Worm (Caenorhabditis elegans) whole organism, L4 larva: ENCODE measurements around the gene F53B3.5.

Experiments
- D1046.2 ChIP-seq: fragments of 200-800 bp; sonication (Bioruptor generic); IDR thresholded peaks from 2 replicates; pipeline ENCODE4 v1.3.6; 2022; ENCODE audit warnings: missing genetic modification characterization, missing compliant biosample characterization
- Y105C5A.15 ChIP-seq: fragments of 200-800 bp; sonication (Bioruptor generic); IDR thresholded peaks from 2 replicates; pipeline ENCODE4 v1.3.6; 2022; ENCODE audit warnings: missing genetic modification characterization, missing compliant biosample characterization
- Y48G9A.11 ChIP-seq: fragments of 200-800 bp; sonication (Bioruptor generic); IDR thresholded peaks from 2 replicates; pipeline ENCODE4 v1.3.6; 2022; ENCODE audit warnings: missing genetic modification reagents, missing genetic modification characterization, missing compliant biosample characterization
- Y5F2A.4 ChIP-seq: fragments of 200-800 bp; sonication (Bioruptor generic); optimal IDR thresholded peaks from 2 replicates; lab custom pipeline; 2018; ENCODE audit warnings: mild to moderate bottlenecking, missing genetic modification characterization, missing compliant biosample characterization
- ZK337.2 ChIP-seq: fragments of 200-800 bp; sonication (Bioruptor generic); IDR thresholded peaks from 2 replicates; pipeline ENCODE4 v1.3.6; 2022; ENCODE audit warnings: missing genetic modification reagents, missing genetic modification characterization, missing compliant biosample characterization
- aha-1 ChIP-seq: fragments of 150-350 bp; peaks from one replicate; lab custom pipeline; 2014; ENCODE audit warnings: missing biosample characterization, missing genetic modification characterization
- attf-4 ChIP-seq: sonication (generic microtip); optimal IDR thresholded peaks from 3 replicates; lab custom pipeline; 2017; ENCODE audit warnings: missing biosample characterization, missing genetic modification characterization
- ceh-20 ChIP-seq: fragments of 200-800 bp; sonication (Bioruptor generic); IDR thresholded peaks from 2 replicates; pipeline ENCODE4 v1.3.6; 2022; ENCODE audit warnings: missing genetic modification reagents, missing genetic modification characterization, missing compliant biosample characterization
- ceh-62 ChIP-seq: sonication (generic microtip); optimal IDR thresholded peaks from 2 replicates; lab custom pipeline; 2017; ENCODE audit warnings: missing biosample characterization, missing genetic modification characterization
- ctbp-1 ChIP-seq: fragments of 200-800 bp; sonication (Bioruptor generic); IDR thresholded peaks from 2 replicates; pipeline ENCODE4 v1.3.6; 2022; ENCODE audit warnings: missing genetic modification reagents, missing genetic modification characterization, missing compliant biosample characterization
- daf-12 ChIP-seq: fragments of 150-350 bp; optimal IDR thresholded peaks from 2 replicates; lab custom pipeline; 2014; ENCODE audit warnings: missing biosample characterization, missing genetic modification reagents, missing genetic modification characterization
- dmd-6 ChIP-seq: fragments of 200-800 bp; sonication (Bioruptor generic); IDR thresholded peaks from 2 replicates; pipeline ENCODE4 v1.3.6; 2022; ENCODE audit warnings: missing genetic modification reagents, missing genetic modification characterization, missing compliant biosample characterization
- dmd-9 ChIP-seq: fragments of 200-800 bp; sonication (Bioruptor generic); IDR thresholded peaks from 2 replicates; pipeline ENCODE4 v1.3.6; 2022; ENCODE audit warnings: missing genetic modification reagents, missing genetic modification characterization, missing compliant biosample characterization
- egl-43 ChIP-seq: fragments of 200-800 bp; sonication (Bioruptor generic); IDR thresholded peaks from 2 replicates; pipeline ENCODE4 v1.3.6; 2022; ENCODE audit warnings: missing genetic modification reagents, missing genetic modification characterization, missing compliant biosample characterization
- hmg-1.1 ChIP-seq: fragments of 200-800 bp; sonication (Bioruptor generic); IDR thresholded peaks from 2 replicates; pipeline ENCODE4 v1.3.6; 2022; ENCODE audit warnings: missing genetic modification reagents, missing genetic modification characterization, missing compliant biosample characterization
- madf-5 ChIP-seq, 2 experiments: fragments of 200-800 bp; sonication (Bioruptor generic); IDR thresholded peaks; 2 replicates each; pipeline ENCODE4 v1.3.6; 2022; ENCODE audit warnings: missing compliant biosample characterization in 2 of 2, missing genetic modification characterization in 2 of 2
- mep-1 ChIP-seq: fragments of 150-350 bp; sonication (generic microtip); optimal IDR thresholded peaks from 3 replicates; lab custom pipeline; 2014; ENCODE audit warnings: missing biosample characterization, missing genetic modification characterization
- mes-2 ChIP-seq: sonication (generic microtip); optimal IDR thresholded peaks from 2 replicates; lab custom pipeline; 2016; ENCODE audit warnings: missing genotype, mild to moderate bottlenecking, missing genetic modification characterization, missing compliant biosample characterization; ENCODE audit not compliant: poor library complexity, severe bottlenecking
- mxl-3 ChIP-seq: fragments of 200-800 bp; sonication (Bioruptor generic); optimal IDR thresholded peaks from 2 replicates; lab custom pipeline; 2018; ENCODE audit warnings: mild to moderate bottlenecking, missing genetic modification characterization, missing compliant biosample characterization
- nhr-111 ChIP-seq: fragments of 200-800 bp; sonication (Bioruptor generic); optimal IDR thresholded peaks from 2 replicates; lab custom pipeline; 2018; ENCODE audit warnings: mild to moderate bottlenecking, missing genetic modification characterization, missing compliant biosample characterization
- nhr-25 ChIP-seq: sonication (generic microtip); optimal IDR thresholded peaks from 2 replicates; lab custom pipeline; 2017; ENCODE audit warnings: missing genetic modification characterization, mild to moderate bottlenecking, missing compliant biosample characterization, antibody characterized with exemption, moderate library complexity, borderline replicate concordance; ENCODE audit not compliant: insufficient read depth
- nhr-41 ChIP-seq: fragments of 200-800 bp; sonication (Bioruptor generic); IDR thresholded peaks from 2 replicates; pipeline ENCODE4 v1.3.6; 2022; ENCODE audit warnings: missing genetic modification reagents, missing genetic modification characterization, missing compliant biosample characterization
- nhr-76 ChIP-seq: fragments of 150-350 bp; optimal IDR thresholded peaks from 2 replicates; lab custom pipeline; 2014; ENCODE audit warnings: missing biosample characterization, missing genetic modification characterization
- pha-4 ChIP-seq, 2 experiments: fragments of 150-350 bp in 1 of 2; fragments of 200-800 bp in 1 of 2; sonication (Bioruptor generic) in 1 of 2; IDR thresholded peaks in 1 of 2; optimal IDR thresholded peaks in 1 of 2; 2 replicates each; pipeline versions ENCODE4 v1.3.6 to Lab custom; 2014 to 2022; ENCODE audit warnings: missing genetic modification characterization in 2 of 2, missing genetic modification reagents in 2 of 2, missing biosample characterization in 1 of 2, missing compliant biosample characterization in 1 of 2
- php-3 ChIP-seq: fragments of 200-800 bp; sonication (Bioruptor generic); IDR thresholded peaks from 2 replicates; pipeline ENCODE4 v1.3.6; 2022; ENCODE audit warnings: missing genetic modification reagents, missing genetic modification characterization, missing compliant biosample characterization
- rbr-2 ChIP-seq: sonication (generic microtip); optimal IDR thresholded peaks from 2 replicates; lab custom pipeline; 2016; ENCODE audit warnings: missing genotype, missing genetic modification characterization, missing compliant biosample characterization
- set-16 ChIP-seq: fragments of 200-800 bp; sonication (Bioruptor generic); IDR thresholded peaks from 2 replicates; pipeline ENCODE4 v1.3.6; 2022; ENCODE audit warnings: missing genetic modification reagents, missing genetic modification characterization, missing compliant biosample characterization
- snpc-4 ChIP-seq: fragments of 150-350 bp; optimal IDR thresholded peaks from 2 replicates; lab custom pipeline; 2014; ENCODE audit warnings: missing biosample characterization, missing genetic modification characterization
- unc-39 ChIP-seq: sonication (generic microtip); optimal IDR thresholded peaks from 2 replicates; lab custom pipeline; 2017; ENCODE audit warnings: missing biosample characterization, missing genetic modification characterization
- unc-62 ChIP-seq, 3 experiments: fragments of 150-350 bp in 1 of 3; sonication (generic microtip); optimal IDR thresholded peaks in 2 of 3; peaks in 1 of 3; 1 replicate in 1 of 3; 2 replicates in 2 of 3; lab custom pipeline; 2014 to 2017; ENCODE audit warnings: missing biosample characterization in 3 of 3, missing genetic modification characterization in 3 of 3, missing genetic modification reagents in 3 of 3, missing genotype in 1 of 3
- zfp-3 ChIP-seq: fragments of 200-800 bp; sonication (Bioruptor generic); conservative IDR thresholded peaks from 2 replicates; pipeline ENCODE4 v1.3.6; 2022; ENCODE audit warnings: missing genetic modification reagents, missing genetic modification characterization, missing compliant biosample characterization

Gene F53B3.5

DNA sequence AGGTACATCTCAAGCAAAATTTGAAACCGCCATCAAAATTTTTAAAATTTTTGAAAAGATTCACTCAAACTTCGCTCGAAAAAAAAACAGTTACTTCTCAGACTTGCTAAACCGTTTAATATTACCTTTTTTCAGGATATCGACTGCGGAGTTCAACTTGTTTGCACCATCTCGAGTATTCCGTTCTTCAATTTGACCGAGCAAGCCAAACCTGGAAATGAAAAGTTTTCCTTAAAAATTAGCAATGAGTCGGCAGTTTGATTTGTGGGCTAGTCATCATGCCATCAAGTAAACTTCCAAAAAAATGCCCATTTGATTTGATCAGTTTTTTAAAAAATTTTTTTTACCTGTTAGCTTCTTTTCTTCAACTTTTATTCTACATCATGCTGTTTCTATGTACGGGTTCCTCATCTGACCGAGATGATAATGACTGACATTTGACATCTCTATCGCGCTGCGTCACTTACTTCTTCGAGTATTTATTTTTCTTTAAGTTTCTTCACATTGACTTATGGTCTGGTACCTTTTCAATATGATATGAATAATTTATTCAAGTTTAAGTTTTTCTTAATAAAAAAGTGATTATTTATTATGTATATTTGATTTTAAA lies 10.8 kb upstream of the F53B3.5 start (continued):
- TF ChIP-seq pha-4 (GFP tag; IDR thresholded peaks at IDR 0.05; lab: Robert Waterston, UW) (no peak), pha-4 (tag; optimal IDR thresholded peaks at IDR 0.05; lab: Kevin White, UChicago) (no peak), Y48G9A.11 (GFP tag; lab: Robert Waterston, UW) (0 out of 2 replicates have a peak, but pooled peaks have one; percentile 16), aha-1 (tag; lab: Kevin White, UChicago) (peak; percentile 65), nhr-76 (tag; lab: Kevin White, UChicago) (no peak), rbr-2 (no peak), zfp-3 (peak; percentile 80), mes-2 (tag; lab: Kevin White, UChicago) (no peak), nhr-25 (tag; lab: Kevin White, UChicago) (no peak), mxl-3 (GFP tag; lab: Kevin White, UChicago) (no peak), ceh-20 (GFP tag; lab: Robert Waterston, UW) (0 out of 2 replicates have a peak, but pooled peaks have one; percentile 48), unc-39 (tag; lab: Kevin White, UChicago) (no peak), dmd-6 (GFP tag; lab: Robert Waterston, UW) (peak; percentile 11; the same call in 1 of the 2 replicates), nhr-111 (GFP tag; lab: Kevin White, UChicago) (no peak), snpc-4 (tag; lab: Kevin White, UChicago) (no peak), ceh-62 (tag; lab: Kevin White, UChicago) (no peak), Y5F2A.4 (no peak)

DNA sequence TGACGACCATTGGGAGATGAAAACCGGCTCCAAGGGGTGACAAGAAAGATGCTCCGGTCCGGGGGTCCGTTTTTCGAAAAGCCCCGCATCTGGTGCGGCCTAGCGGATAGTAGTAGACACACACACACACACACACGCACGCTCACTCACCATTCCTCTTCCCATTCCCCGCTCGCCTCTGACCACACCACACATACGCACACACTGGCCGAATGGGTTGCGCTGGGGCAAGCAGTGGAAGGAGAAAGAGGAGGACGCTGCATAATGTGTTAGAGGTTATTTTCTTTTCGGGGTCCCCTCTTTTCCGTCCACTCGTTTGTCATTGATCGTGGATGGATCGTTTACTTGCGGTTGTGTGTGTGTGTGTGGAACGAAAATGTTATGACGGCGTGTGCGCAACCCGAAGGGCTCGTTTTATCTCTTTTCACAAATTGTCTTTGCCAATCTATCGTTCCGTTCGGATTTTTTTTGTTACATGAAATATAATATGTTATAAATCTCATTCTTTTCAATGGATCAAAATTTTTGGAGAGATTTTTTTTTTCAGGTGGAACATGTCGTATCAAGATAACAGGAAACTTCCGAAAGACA lies 6.0 kb upstream of the F53B3.5 start, which contains the start of gene vang-1:
vang-1 (plus strand) TSS at position 541 of the 591 bp plus-strand sequence.
- no peak for TF ChIP-seq daf-12 (tag; lab: Kevin White, UChicago)
- peak; percentile 58 for TF ChIP-seq mep-1
- peak; percentile 98 for TF ChIP-seq aha-1 (tag; lab: Kevin White, UChicago)
- peak; percentile 74; the same call in 1 of the 2 replicates for TF ChIP-seq D1046.2 (GFP tag; lab: Robert Waterston, UW)
- TF ChIP-seq set-16 (GFP tag; lab: Robert Waterston, UW): peak; percentile 43
- peak; percentile 37 for TF ChIP-seq rbr-2
- TF ChIP-seq zfp-3: no peak
- peak; percentile 66; the same call in 1 of the 2 replicates for TF ChIP-seq hmg-1.1 (GFP tag; lab: Robert Waterston, UW)
- no peak for TF ChIP-seq attf-4 (tag; lab: Kevin White, UChicago)
- TF ChIP-seq mes-2 (tag; lab: Kevin White, UChicago): peak; percentile 55
- TF ChIP-seq egl-43 (GFP tag; lab: Robert Waterston, UW): 0 out of 2 replicates have a peak, but pooled peaks have one; percentile 43

DNA sequence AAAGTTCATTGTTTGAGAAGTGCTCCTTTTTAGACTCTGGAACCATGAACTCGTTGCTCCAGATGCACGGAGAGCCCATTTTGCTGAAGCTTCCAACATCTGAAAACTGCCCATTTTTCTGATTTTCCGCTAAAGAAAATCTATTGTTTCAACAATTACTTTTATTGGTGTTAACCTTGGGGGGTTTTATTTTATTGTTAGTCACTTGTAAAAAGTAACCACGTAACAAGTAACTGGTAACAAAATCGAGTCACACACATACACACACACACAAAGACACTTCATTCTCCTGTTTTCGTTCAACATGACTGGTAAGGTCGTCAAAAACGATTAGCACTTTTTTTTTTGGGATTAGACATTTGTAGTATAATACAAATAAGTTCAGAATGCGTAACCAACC lies 1.9 kb downstream of the F53B3.5 start:
- TF ChIP-seq nhr-25 (tag; lab: Kevin White, UChicago) (peak; percentile 35), ctbp-1 (GFP tag; lab: Robert Waterston, UW) (no peak), unc-62 (GFP tag; optimal IDR thresholded peaks at IDR 0.05 in 1 of 2; lab: Kevin White, UChicago) (peak in 1 of 2 experiments; percentile 54), unc-62 (tag; optimal IDR thresholded peaks at IDR 0.05; lab: Kevin White, UChicago) (no peak), php-3 (GFP tag; lab: Robert Waterston, UW) (no peak), dmd-9 (GFP tag; lab: Robert Waterston, UW) (no peak), zfp-3 (no peak)

DNA sequence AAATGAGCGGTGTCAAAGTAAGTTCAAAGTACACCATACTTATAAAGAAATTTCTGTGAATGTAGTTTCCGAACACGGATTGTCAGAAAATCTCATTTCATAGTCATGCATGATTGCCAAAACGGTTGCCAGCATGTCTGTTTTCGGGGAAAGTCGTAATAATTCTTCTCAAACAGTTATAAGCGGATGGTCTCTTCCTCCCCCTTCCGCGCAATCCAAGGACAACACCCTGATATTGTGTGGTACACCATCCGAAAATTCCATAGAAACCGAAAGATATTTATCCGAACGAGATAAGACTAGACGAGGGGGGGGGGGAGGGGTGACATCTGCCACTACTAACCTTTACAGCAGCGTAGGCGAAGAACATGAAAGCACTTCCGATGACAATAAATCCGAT lies 4.8 kb downstream of the F53B3.5 start:
- TF ChIP-seq Y105C5A.15: no peak
- TF ChIP-seq nhr-111 (GFP tag; lab: Kevin White, UChicago): no peak
- no peak for TF ChIP-seq ZK337.2 (GFP tag; lab: Robert Waterston, UW)
- no peak for TF ChIP-seq attf-4 (tag; lab: Kevin White, UChicago)
- TF ChIP-seq nhr-41 (GFP tag; lab: Robert Waterston, UW): no peak
- no peak for TF ChIP-seq ceh-62 (tag; lab: Kevin White, UChicago)
- no peak for TF ChIP-seq madf-5 (GFP tag; IDR thresholded peaks at IDR 0.05; lab: Robert Waterston, UW)
- TF ChIP-seq, all 104 proteins: peak for 0
